Worm (Caenorhabditis elegans): ENCODE measurements around the gene cng-2.
A peak's percentile ranks its signal among the peaks of the same experiment; 100 is the strongest.

The cng-2 gene

ce11 chrIV:2053591-2053990, 16.6 kb downstream of the cng-2 start (continued):
- no peak for TF ChIP-seq pag-3 (tag; optimal IDR thresholded peaks at IDR 0.05; ENCODE audit: borderline replicate concordance, insufficient read depth)
- TF ChIP-seq ces-1 (GFP tag; optimal IDR thresholded peaks at IDR 0.05) = peak; percentile 60
- TF ChIP-seq egl-27 (tag; optimal IDR thresholded peaks at IDR 0.05) = no peak
- TF ChIP-seq efl-1 (optimal IDR thresholded peaks at IDR 0.05) = peak; percentile 17 to 21
- TF ChIP-seq efl-1 (GFP tag; optimal IDR thresholded peaks at IDR 0.05 in 1 of 2) = no peak
- no peak for TF ChIP-seq ceh-63 (GFP tag; optimal IDR thresholded peaks at IDR 0.05)
- no peak for TF ChIP-seq mdl-1 (tag; optimal IDR thresholded peaks at IDR 0.05)
- TF ChIP-seq lin-13 (GFP tag; optimal IDR thresholded peaks at IDR 0.05) = no peak
- TF ChIP-seq hlh-4 (tag; optimal IDR thresholded peaks at IDR 0.05) = no peak
- no peak for TF ChIP-seq tbx-2 (tag; optimal IDR thresholded peaks at IDR 0.05)
- no peak for TF ChIP-seq sptf-1 (tag; optimal IDR thresholded peaks at IDR 0.05)
- peak; percentile 55 for TF ChIP-seq rnt-1 (tag; optimal IDR thresholded peaks at IDR 0.05)
- TF ChIP-seq nhr-90 (tag; optimal IDR thresholded peaks at IDR 0.05; ENCODE audit: poor library complexity) = no peak
- no peak for TF ChIP-seq pax-3 (tag; optimal IDR thresholded peaks at IDR 0.05)
- TF ChIP-seq fkh-10 (GFP tag; optimal IDR thresholded peaks at IDR 0.05) = peak; percentile 89
- no peak for TF ChIP-seq zag-1 (tag; optimal IDR thresholded peaks at IDR 0.05)
- TF ChIP-seq lsy-2 (tag; optimal IDR thresholded peaks at IDR 0.05) = peak; percentile 27 to 63
- no peak for TF ChIP-seq unc-130 (tag; optimal IDR thresholded peaks at IDR 0.05)
- no peak for TF ChIP-seq C04F5.9 (tag; optimal IDR thresholded peaks at IDR 0.05)
- TF ChIP-seq alr-1 (tag; optimal IDR thresholded peaks at IDR 0.05; ENCODE audit: borderline replicate concordance) = no peak
- no peak for TF ChIP-seq egl-13 (tag; optimal IDR thresholded peaks at IDR 0.05)
- TF ChIP-seq nhr-76 (tag; optimal IDR thresholded peaks at IDR 0.05) = no peak
- TF ChIP-seq nhr-77 (tag; optimal IDR thresholded peaks at IDR 0.05) = no peak
- TF ChIP-seq elt-3 (tag; optimal IDR thresholded peaks at IDR 0.05) = no peak
- no peak for TF ChIP-seq lir-3 (tag; optimal IDR thresholded peaks at IDR 0.05; ENCODE audit: poor library complexity)
- TF ChIP-seq efl-3 (GFP tag; optimal IDR thresholded peaks at IDR 0.05) = no peak
- no peak for TF ChIP-seq dsc-1 (tag; optimal IDR thresholded peaks at IDR 0.05)
- no peak for TF ChIP-seq zip-4 (GFP tag; optimal IDR thresholded peaks at IDR 0.05)
- no peak for TF ChIP-seq ceh-8 (GFP tag; optimal IDR thresholded peaks at IDR 0.05)
- TF ChIP-seq sup-37 (GFP tag; optimal IDR thresholded peaks at IDR 0.05) = no peak
- TF ChIP-seq lin-14 (GFP tag; optimal IDR thresholded peaks at IDR 0.05) = peak; percentile 89
- TF ChIP-seq skn-1 (tag; optimal IDR thresholded peaks at IDR 0.05) = no peak

ce11 chrIV:2057462-2057861, 20.5 kb downstream of the cng-2 start:
- no peak for TF ChIP-seq lin-15B (tag; optimal IDR thresholded peaks at IDR 0.05)
- no peak for TF ChIP-seq aly-2 (tag; optimal IDR thresholded peaks at IDR 0.05)
- TF ChIP-seq C16A3.4 (tag; optimal IDR thresholded peaks at IDR 0.05) = no peak
- TF ChIP-seq hpl-2 (GFP tag; optimal IDR thresholded peaks at IDR 0.05) = no peak
- TF ChIP-seq snpc-4 (tag; optimal IDR thresholded peaks at IDR 0.05) = no peak
- TF ChIP-seq lin-35 (GFP tag; optimal IDR thresholded peaks at IDR 0.05) = no peak
- no peak for TF ChIP-seq unc-62 (GFP tag; optimal IDR thresholded peaks at IDR 0.05)
- TF ChIP-seq nhr-84 (tag; optimal IDR thresholded peaks at IDR 0.05) = no peak
- TF ChIP-seq ceh-82 (tag; optimal IDR thresholded peaks at IDR 0.05) = no peak

ce11 chrIV:2059011-2059410, 22.0 kb downstream of the cng-2 start, which contains the start of gene R05C11.2:
Gene R05C11.2, minus strand, starts transcription at chrIV:2059111.
- TF ChIP-seq C34B4.2 (tag; optimal IDR thresholded peaks at IDR 0.05) (no peak), efl-1 (optimal IDR thresholded peaks at IDR 0.05) (no peak), efl-1 (GFP tag; optimal IDR thresholded peaks at IDR 0.05 in 1 of 2) (peak in 1 of 2 experiments; percentile 88)

Data from whole organism, L1 larva.